Fruit fly (Drosophila melanogaster) whole organism, embryonic: ENCODE results near the gene CG43347.

ENCODE experiments used
- Atf-2 ChIP-seq: fragments of 200-800 bp; sonication (Bioruptor generic); optimal IDR thresholded peaks from 2 replicates; lab custom pipeline; 2016; ENCODE audit warnings: missing biosample characterization, missing genetic modification characterization
- Atf6 ChIP-seq: fragments of 200-800 bp; sonication (Bioruptor generic); IDR thresholded peaks from 2 replicates; pipeline ENCODE4 v1.3.6; 2022; ENCODE audit warnings: missing biosample characterization, missing genetic modification characterization
- Bteb2 ChIP-seq: fragments of 200-800 bp; sonication (Bioruptor generic); optimal IDR thresholded peaks from 2 replicates; lab custom pipeline; 2016; ENCODE audit warnings: missing biosample characterization, missing genetic modification characterization
- CG10321 ChIP-seq: fragments of 200-800 bp; sonication (Bioruptor generic); IDR thresholded peaks from 2 replicates; pipeline ENCODE4 v1.3.6; 2022; ENCODE audit warnings: missing biosample characterization, missing genetic modification characterization
- CG10366 ChIP-seq: fragments of 200-800 bp; sonication (Bioruptor generic); IDR thresholded peaks from 2 replicates; pipeline ENCODE4 v1.3.6; 2022; ENCODE audit warnings: missing biosample characterization, missing genetic modification characterization
- CG11560 ChIP-seq: fragments of 200-800 bp; sonication (Bioruptor generic); IDR thresholded peaks from 3 replicates; pipeline ENCODE4 v1.3.6; 2022; ENCODE audit warnings: missing biosample characterization, missing genetic modification characterization
- CG12104 ChIP-seq: fragments of 200-800 bp; sonication (Bioruptor generic); optimal IDR thresholded peaks from 3 replicates; lab custom pipeline; 2016; ENCODE audit warnings: missing biosample characterization, missing genetic modification characterization
- CG12219 ChIP-seq: fragments of 200-800 bp; sonication (Bioruptor generic); optimal IDR thresholded peaks from 3 replicates; lab custom pipeline; 2018; ENCODE audit warnings: missing biosample characterization, mild to moderate bottlenecking, missing genetic modification characterization
- CG12299 ChIP-seq: fragments of 200-800 bp; sonication (Bioruptor generic); optimal IDR thresholded peaks from 2 replicates; lab custom pipeline; 2018; ENCODE audit warnings: missing biosample characterization, mild to moderate bottlenecking, missing genetic modification characterization
- CG12659 ChIP-seq: fragments of 200-800 bp; sonication (Bioruptor generic); optimal IDR thresholded peaks from 3 replicates; lab custom pipeline; 2017; ENCODE audit warnings: mild to moderate bottlenecking, missing biosample characterization, missing genetic modification reagents, missing genetic modification characterization
- CG13424 ChIP-seq: fragments of 200-800 bp; sonication (Bioruptor generic); optimal IDR thresholded peaks from 2 replicates; lab custom pipeline; 2019; ENCODE audit warnings: missing biosample characterization, mild to moderate bottlenecking, missing genetic modification characterization, moderate library complexity
- CG14965 ChIP-seq: fragments of 200-800 bp; sonication (Bioruptor generic); optimal IDR thresholded peaks from 2 replicates; lab custom pipeline; 2016; ENCODE audit warnings: missing biosample characterization, missing genetic modification characterization, borderline replicate concordance
- CG17612 ChIP-seq: fragments of 200-800 bp; sonication (Bioruptor generic); IDR thresholded peaks from 2 replicates; pipeline ENCODE4 v1.3.6; 2022; ENCODE audit warnings: missing biosample characterization, missing genetic modification characterization
- CG18599 ChIP-seq: fragments of 200-800 bp; sonication (Bioruptor generic); optimal IDR thresholded peaks from 3 replicates; lab custom pipeline; 2017; ENCODE audit warnings: missing biosample characterization, missing genetic modification characterization, mild to moderate bottlenecking, moderate library complexity, missing genetic modification reagents
- CG2129 ChIP-seq: fragments of 200-800 bp; sonication (Bioruptor generic); IDR thresholded peaks from 2 replicates; pipeline ENCODE4 v1.3.6; 2022; ENCODE audit warnings: missing biosample characterization, missing genetic modification characterization; ENCODE audit not compliant: partially characterized antibody
- CG2202 ChIP-seq: fragments of 200-800 bp; sonication (Bioruptor generic); optimal IDR thresholded peaks from 2 replicates; lab custom pipeline; 2018; ENCODE audit warnings: missing biosample characterization, mild to moderate bottlenecking, missing genetic modification characterization
- CG3838 ChIP-seq: fragments of 200-800 bp; sonication (Bioruptor generic); optimal IDR thresholded peaks from 3 replicates; lab custom pipeline; 2016; ENCODE audit warnings: missing biosample characterization, missing genetic modification characterization
- CG4328 ChIP-seq: fragments of 200-800 bp; sonication (Bioruptor generic); optimal IDR thresholded peaks from 3 replicates; lab custom pipeline; 2017; ENCODE audit warnings: missing biosample characterization, missing genetic modification reagents, missing genetic modification characterization
- CG4404 ChIP-seq: fragments of 200-800 bp; sonication (Bioruptor generic); IDR thresholded peaks from 2 replicates; pipeline ENCODE4 v1.3.6; 2022; ENCODE audit warnings: missing biosample characterization, missing genetic modification characterization
- CG4707 ChIP-seq: fragments of 200-800 bp; sonication (Bioruptor generic); optimal IDR thresholded peaks from 2 replicates; lab custom pipeline; 2018; ENCODE audit warnings: missing biosample characterization, mild to moderate bottlenecking, missing genetic modification characterization, moderate library complexity
- CG5180 ChIP-seq: fragments of 200-800 bp; sonication (Bioruptor generic); optimal IDR thresholded peaks from 3 replicates; lab custom pipeline; 2017; ENCODE audit warnings: missing biosample characterization, missing genetic modification characterization, mild to moderate bottlenecking, moderate library complexity, missing genetic modification reagents
- CG6654 ChIP-seq: fragments of 200-800 bp; sonication (Bioruptor generic); optimal IDR thresholded peaks from 2 replicates; lab custom pipeline; 2017; ENCODE audit warnings: missing biosample characterization, mild to moderate bottlenecking, missing genetic modification characterization
- CG8944 ChIP-seq: fragments of 200-800 bp; sonication (Bioruptor generic); optimal IDR thresholded peaks from 3 replicates; lab custom pipeline; 2016; ENCODE audit warnings: missing biosample characterization, missing genetic modification characterization
- CG9609 ChIP-seq: fragments of 200-800 bp; sonication (Bioruptor generic); optimal IDR thresholded peaks from 3 replicates; lab custom pipeline; 2016; ENCODE audit warnings: missing biosample characterization, missing genetic modification characterization
- CG9727 ChIP-seq: fragments of 200-800 bp; sonication (Bioruptor generic); optimal IDR thresholded peaks from 3 replicates; lab custom pipeline; 2017; ENCODE audit warnings: missing biosample characterization, mild to moderate bottlenecking, missing genetic modification characterization
- CHES-1-like ChIP-seq: fragments of 200-800 bp; sonication (Bioruptor generic); optimal IDR thresholded peaks from 2 replicates; lab custom pipeline; 2016; ENCODE audit warnings: missing biosample characterization, missing genetic modification characterization
- Dll ChIP-seq: fragments of 200-800 bp; sonication (Bioruptor generic); IDR thresholded peaks from 4 replicates; pipeline ENCODE4 v1.3.6; 2022; ENCODE audit warnings: missing biosample characterization, missing genetic modification characterization; ENCODE audit not compliant: partially characterized antibody
- Hmr ChIP-seq: fragments of 200-800 bp; sonication (Bioruptor generic); optimal IDR thresholded peaks from 3 replicates; lab custom pipeline; 2017; ENCODE audit warnings: mild to moderate bottlenecking, missing biosample characterization, missing genetic modification reagents, missing genetic modification characterization
- MTF-1 ChIP-seq: fragments of 200-800 bp; sonication (Bioruptor generic); optimal IDR thresholded peaks from 2 replicates; lab custom pipeline; 2018; ENCODE audit warnings: missing biosample characterization, mild to moderate bottlenecking, missing genetic modification characterization, borderline replicate concordance
- Neu2 ChIP-seq: fragments of 200-800 bp; sonication (Bioruptor generic); optimal IDR thresholded peaks from 3 replicates; lab custom pipeline; 2016; ENCODE audit warnings: missing biosample characterization, missing genetic modification characterization, borderline replicate concordance
- Ravus ChIP-seq: fragments of 200-800 bp; sonication (Bioruptor generic); IDR thresholded peaks from 2 replicates; pipeline ENCODE4 v1.3.6; 2022; ENCODE audit warnings: missing biosample characterization, missing genetic modification characterization
- ato ChIP-seq: fragments of 200-800 bp; sonication (Bioruptor generic); IDR thresholded peaks from 2 replicates; pipeline ENCODE4 v1.3.6; 2022; ENCODE audit warnings: missing biosample characterization, missing genetic modification characterization; ENCODE audit not compliant: partially characterized antibody
- cato ChIP-seq: fragments of 200-800 bp; sonication (Bioruptor generic); optimal IDR thresholded peaks from 2 replicates; lab custom pipeline; 2016; ENCODE audit warnings: missing biosample characterization, missing genetic modification characterization, borderline replicate concordance
- dati ChIP-seq: fragments of 200-800 bp; sonication (Bioruptor generic); IDR thresholded peaks from 2 replicates; pipeline ENCODE4 v1.3.6; 2022; ENCODE audit warnings: missing biosample characterization, missing genetic modification characterization
- dmrt11E ChIP-seq: fragments of 200-800 bp; sonication (Bioruptor generic); optimal IDR thresholded peaks from 3 replicates; lab custom pipeline; 2018; ENCODE audit warnings: missing biosample characterization, mild to moderate bottlenecking, missing genetic modification characterization, moderate library complexity
- ems ChIP-seq: fragments of 200-800 bp; sonication (Bioruptor generic); optimal IDR thresholded peaks from 3 replicates; lab custom pipeline; 2016; ENCODE audit warnings: missing biosample characterization, missing genetic modification characterization
- eve ChIP-seq, 2 experiments: fragments of >200 bp; optimal IDR thresholded peaks; 2 replicates each; lab custom pipeline; 2017; ENCODE audit warnings: missing biosample characterization in 2 of 2, missing genetic modification characterization in 2 of 2
- gem ChIP-seq: fragments of 200-800 bp; sonication (Bioruptor generic); optimal IDR thresholded peaks from 2 replicates; lab custom pipeline; 2019; ENCODE audit warnings: missing biosample characterization, mild to moderate bottlenecking, missing genetic modification characterization, moderate library complexity
- inv ChIP-seq: fragments of 200-800 bp; sonication (Bioruptor generic); IDR thresholded peaks from 2 replicates; pipeline ENCODE4 v1.3.6; 2022; ENCODE audit warnings: missing biosample characterization, missing genetic modification characterization; ENCODE audit not compliant: partially characterized antibody
- ken ChIP-seq: fragments of 200-800 bp; sonication (Bioruptor generic); IDR thresholded peaks from 3 replicates; pipeline ENCODE4 v1.3.6; 2022; ENCODE audit warnings: missing biosample characterization, missing genetic modification characterization
- lilli ChIP-seq: fragments of 200-800 bp; sonication (Bioruptor generic); optimal IDR thresholded peaks from 3 replicates; lab custom pipeline; 2016; ENCODE audit warnings: missing biosample characterization, missing genetic modification characterization
- mam ChIP-seq: fragments of 200-800 bp; sonication (Bioruptor generic); optimal IDR thresholded peaks from 3 replicates; lab custom pipeline; 2016; ENCODE audit warnings: missing biosample characterization, missing genetic modification characterization
- phol ChIP-seq: fragments of 200-800 bp; sonication (Bioruptor generic); optimal IDR thresholded peaks from 3 replicates; lab custom pipeline; 2018; ENCODE audit warnings: missing biosample characterization, mild to moderate bottlenecking, missing genetic modification characterization, moderate library complexity
- scrt ChIP-seq: fragments of 200-800 bp; sonication (Bioruptor generic); optimal IDR thresholded peaks from 2 replicates; lab custom pipeline; 2018; ENCODE audit warnings: missing biosample characterization, mild to moderate bottlenecking, missing genetic modification characterization, moderate library complexity
- sens-2 ChIP-seq: fragments of 200-800 bp; sonication (Bioruptor generic); IDR thresholded peaks from 2 replicates; pipeline ENCODE4 v1.3.6; 2022; ENCODE audit warnings: missing biosample characterization, missing genetic modification characterization
- sisA ChIP-seq: fragments of 200-800 bp; sonication (Bioruptor generic); IDR thresholded peaks from 2 replicates; pipeline ENCODE4 v1.3.6; 2022; ENCODE audit warnings: missing biosample characterization, missing genetic modification characterization
- slou ChIP-seq: fragments of 200-800 bp; sonication (Bioruptor generic); optimal IDR thresholded peaks from 3 replicates; lab custom pipeline; 2016; ENCODE audit warnings: missing biosample characterization, missing genetic modification characterization
- slp2 ChIP-seq: fragments of 200-800 bp; sonication (Bioruptor generic); optimal IDR thresholded peaks from 2 replicates; lab custom pipeline; 2016; ENCODE audit warnings: missing biosample characterization, missing genetic modification characterization
- tll ChIP-seq, 2 experiments: fragments of 200-800 bp in 1 of 2; fragments of >200 bp in 1 of 2; sonication (Bioruptor generic) in 1 of 2; optimal IDR thresholded peaks; 2 replicates each; lab custom pipeline; 2017 to 2019; ENCODE audit warnings: missing biosample characterization in 2 of 2, missing genetic modification characterization in 2 of 2, mild to moderate bottlenecking in 1 of 2, moderate library complexity in 1 of 2
- z ChIP-seq: fragments of 200-800 bp; sonication (Bioruptor generic); IDR thresholded peaks from 3 replicates; pipeline ENCODE4 v1.3.6; 2022; ENCODE audit warnings: missing biosample characterization, missing genetic modification characterization
- zen ChIP-seq: fragments of 200-800 bp; sonication (Bioruptor generic); optimal IDR thresholded peaks from 3 replicates; lab custom pipeline; 2018; ENCODE audit warnings: missing biosample characterization, mild to moderate bottlenecking, missing genetic modification characterization, moderate library complexity

The CG43347 gene

DNA sequence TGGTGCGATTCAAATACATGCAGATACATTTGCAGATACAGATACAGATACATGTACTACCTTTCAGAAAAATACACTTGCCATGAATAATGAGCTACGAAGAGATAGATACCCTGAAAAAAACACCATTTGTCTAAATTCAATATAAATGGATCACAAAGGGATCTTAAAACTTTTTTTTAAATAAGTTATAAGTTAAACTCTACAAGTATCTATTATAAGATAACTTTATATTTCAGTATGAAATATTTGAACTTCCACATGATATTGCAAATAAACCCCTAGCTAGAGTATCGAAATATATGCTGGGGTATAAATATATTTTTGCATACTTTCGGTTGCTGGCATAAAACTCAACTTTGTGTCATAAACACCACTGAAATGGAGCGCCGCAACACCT, 58.6 kb downstream of the CG43347 start (continued):
- TF ChIP-seq scrt (peak; percentile 25), dmrt11E (tag; lab: Kevin White, UChicago) (no peak), CHES-1-like (GFP tag; lab: Kevin White, UChicago) (no peak), inv (GFP tag; lab: Robert Waterston, UW) (no peak), CG9609 (GFP tag; lab: Kevin White, UChicago) (no peak), CG12299 (tag; lab: Kevin White, UChicago) (no peak), Dll (GFP tag; lab: Robert Waterston, UW) (no peak), CG6654 (no peak), CG11560 (no peak; the same call in 2 of the 3 replicates), z (GFP tag; lab: Robert Waterston, UW) (no peak), ems (GFP tag; lab: Kevin White, UChicago) (no peak), Hmr (GFP tag; lab: Kevin White, UChicago) (peak; percentile 71), CG12659 (GFP tag; lab: Kevin White, UChicago) (peak; percentile 32), CG5180 (GFP tag; lab: Kevin White, UChicago) (peak; percentile 7), CG17612 (GFP tag; lab: Robert Waterston, UW) (no peak), MTF-1 (no peak), dati (GFP tag; lab: Robert Waterston, UW) (no peak), lilli (GFP tag; lab: Kevin White, UChicago) (peak; percentile 29), sisA (no peak), CG4328 (GFP tag; lab: Kevin White, UChicago) (no peak), sens-2 (GFP tag; lab: Robert Waterston, UW) (no peak), CG10321 (GFP tag; lab: Robert Waterston, UW) (no peak), eve (GFP tag; optimal IDR thresholded peaks at IDR 0.05; lab: Kevin White, UChicago) (no peak), Atf-2 (GFP tag; lab: Kevin White, UChicago) (no peak), cato (GFP tag; lab: Kevin White, UChicago) (no peak), CG13424 (peak; percentile 63), CG9727 (GFP tag; lab: Kevin White, UChicago) (peak; percentile 46), gem (peak; percentile 84), ken (GFP tag; lab: Robert Waterston, UW) (no peak), Atf6 (GFP tag; lab: Robert Waterston, UW) (no peak), ato (GFP tag; lab: Robert Waterston, UW) (no peak), CG12219 (no peak), CG14965 (no peak), CG12104 (GFP tag; lab: Kevin White, UChicago) (no peak), slou (no peak), CG8944 (GFP tag; lab: Kevin White, UChicago) (no peak), CG3838 (no peak), zen (no peak), Bteb2 (GFP tag; lab: Kevin White, UChicago) (no peak), CG2129 (GFP tag; lab: Robert Waterston, UW) (no peak), CG4404 (GFP tag; lab: Robert Waterston, UW) (no peak), CG4707 (GFP tag; lab: Kevin White, UChicago) (no peak), mam (GFP tag; lab: Kevin White, UChicago) (no peak), CG18599 (peak; percentile 65), CG10366 (GFP tag; lab: Robert Waterston, UW) (peak; percentile 53), CG2202 (no peak), Ravus (GFP tag; lab: Robert Waterston, UW) (peak; percentile 8; the same call in 1 of the 2 replicates), Neu2 (GFP tag; lab: Kevin White, UChicago) (no peak), phol (tag; lab: Kevin White, UChicago) (peak; percentile 66), slp2 (GFP tag; lab: Kevin White, UChicago) (no peak), tll (GFP tag; optimal IDR thresholded peaks at IDR 0.05; lab: Kevin White, UChicago) (no peak)
